Worm (Caenorhabditis elegans): ENCODE measurements around the gene F55C12.2.

F55C12.2 gene

DNA sequence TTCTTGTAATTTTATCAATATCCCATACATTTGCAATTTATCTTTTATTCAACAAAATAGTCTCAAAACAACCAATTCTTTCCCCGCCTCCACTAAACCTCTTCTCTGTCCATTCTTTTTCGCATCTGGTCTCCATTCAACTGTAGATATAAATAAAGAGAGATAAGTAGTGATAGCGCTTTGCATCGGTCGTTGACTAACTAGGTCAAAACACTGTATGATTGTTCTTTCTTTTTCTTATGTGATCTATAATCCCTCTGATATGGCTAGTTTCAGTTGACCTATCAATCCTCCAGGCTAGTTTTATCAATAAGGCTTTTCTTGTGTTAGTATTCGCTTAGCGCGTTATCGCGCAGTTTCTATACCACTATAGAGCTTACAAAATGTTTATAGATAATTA, 23.4 kb upstream of the F55C12.2 start:
- TF ChIP-seq unc-62 (GFP tag; optimal IDR thresholded peaks at IDR 0.05) = no peak

DNA sequence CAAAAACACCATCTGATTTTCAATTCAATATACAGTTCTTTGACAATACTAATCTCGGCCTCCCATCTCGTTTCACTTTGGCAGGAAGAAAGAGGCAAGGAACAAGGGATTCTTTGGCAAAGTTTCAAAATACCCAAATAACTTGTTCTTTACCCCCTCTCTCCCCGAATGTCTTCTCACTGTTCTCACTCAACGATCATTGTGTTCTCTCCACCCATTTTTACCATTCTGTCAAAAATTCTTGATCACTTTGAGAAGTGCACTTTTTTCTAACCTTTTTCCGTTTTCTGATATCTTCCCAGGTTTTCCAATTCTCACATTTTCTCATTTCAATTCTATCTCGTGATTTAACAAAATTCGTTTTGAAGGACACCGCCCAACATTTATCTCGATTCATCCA, 22.5 kb upstream of the F55C12.2 start, which contains the start of gene H41C03.1:
Gene H41C03.1 (plus strand): TSS at position 301 of the 400 bp plus-strand sequence.
- TF ChIP-seq unc-62 (GFP tag; optimal IDR thresholded peaks at IDR 0.05) = no peak

DNA sequence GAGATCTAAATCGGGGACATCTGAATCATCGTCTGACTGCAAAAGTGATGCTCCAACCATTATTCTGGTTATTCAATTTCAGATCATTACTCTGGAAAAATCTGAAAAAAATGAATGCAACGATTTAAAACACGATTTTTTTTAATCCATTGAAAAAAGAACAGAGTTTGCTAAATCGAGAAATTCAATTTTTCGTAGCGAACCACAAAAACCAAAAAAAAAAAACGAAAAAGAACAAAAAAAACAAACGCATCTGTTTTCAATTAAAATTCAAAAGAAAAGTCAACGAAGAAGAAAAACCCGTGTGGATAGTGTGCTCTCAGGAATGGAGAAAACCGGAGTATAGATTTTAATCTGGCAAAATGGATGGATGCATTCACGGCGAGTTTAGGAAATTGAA, 18.3 kb upstream of the F55C12.2 start, which contains the start of gene F55C12.4:
Gene F55C12.4 (minus strand): TSS at position 101 of the 400 bp plus-strand sequence.
- no peak for TF ChIP-seq unc-62 (GFP tag; optimal IDR thresholded peaks at IDR 0.05)

DNA sequence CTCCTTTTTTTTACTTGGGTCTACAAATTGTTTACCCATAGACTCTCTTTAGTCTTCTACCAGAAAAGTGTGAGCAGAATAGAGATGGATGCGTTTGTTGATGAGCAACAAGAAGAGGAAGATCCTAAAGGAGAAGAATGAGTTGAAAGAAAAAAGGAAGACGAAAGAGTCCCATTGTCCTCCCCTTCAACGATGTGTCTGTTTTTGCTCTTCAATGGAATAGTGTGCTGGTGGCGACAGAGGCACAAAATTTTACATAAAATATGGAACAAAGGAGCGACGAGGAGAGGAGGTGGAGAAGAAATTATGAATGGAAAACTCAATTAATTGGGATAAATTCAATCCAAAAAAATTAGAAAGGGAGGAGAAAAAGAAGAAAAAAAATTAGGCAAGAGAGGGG, 16.0 kb upstream of the F55C12.2 start:
- no peak for TF ChIP-seq unc-62 (GFP tag; optimal IDR thresholded peaks at IDR 0.05)

DNA sequence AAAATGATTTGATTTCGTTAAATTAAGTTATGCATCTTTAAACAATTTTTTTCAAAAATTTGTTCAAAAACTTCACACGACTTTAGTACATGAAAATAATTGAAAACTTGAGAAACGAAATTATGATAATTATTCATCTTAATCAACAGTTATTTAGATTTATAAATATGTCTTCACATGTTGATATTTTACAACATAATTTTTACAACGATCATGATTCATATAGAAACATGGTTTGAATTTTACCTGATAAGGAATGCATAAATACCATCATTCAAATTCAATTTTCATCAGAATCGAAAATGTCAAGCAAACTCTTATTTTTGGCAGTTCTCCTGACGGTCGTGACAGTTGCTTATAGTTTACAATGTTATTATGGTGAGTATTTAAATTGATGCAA, 12.7 kb upstream of the F55C12.2 start, which contains the start of gene tag-234:
Gene tag-234 (plus strand): TSS at position 301 of the 400 bp plus-strand sequence.
- TF ChIP-seq unc-62 (GFP tag; optimal IDR thresholded peaks at IDR 0.05) = no peak

DNA sequence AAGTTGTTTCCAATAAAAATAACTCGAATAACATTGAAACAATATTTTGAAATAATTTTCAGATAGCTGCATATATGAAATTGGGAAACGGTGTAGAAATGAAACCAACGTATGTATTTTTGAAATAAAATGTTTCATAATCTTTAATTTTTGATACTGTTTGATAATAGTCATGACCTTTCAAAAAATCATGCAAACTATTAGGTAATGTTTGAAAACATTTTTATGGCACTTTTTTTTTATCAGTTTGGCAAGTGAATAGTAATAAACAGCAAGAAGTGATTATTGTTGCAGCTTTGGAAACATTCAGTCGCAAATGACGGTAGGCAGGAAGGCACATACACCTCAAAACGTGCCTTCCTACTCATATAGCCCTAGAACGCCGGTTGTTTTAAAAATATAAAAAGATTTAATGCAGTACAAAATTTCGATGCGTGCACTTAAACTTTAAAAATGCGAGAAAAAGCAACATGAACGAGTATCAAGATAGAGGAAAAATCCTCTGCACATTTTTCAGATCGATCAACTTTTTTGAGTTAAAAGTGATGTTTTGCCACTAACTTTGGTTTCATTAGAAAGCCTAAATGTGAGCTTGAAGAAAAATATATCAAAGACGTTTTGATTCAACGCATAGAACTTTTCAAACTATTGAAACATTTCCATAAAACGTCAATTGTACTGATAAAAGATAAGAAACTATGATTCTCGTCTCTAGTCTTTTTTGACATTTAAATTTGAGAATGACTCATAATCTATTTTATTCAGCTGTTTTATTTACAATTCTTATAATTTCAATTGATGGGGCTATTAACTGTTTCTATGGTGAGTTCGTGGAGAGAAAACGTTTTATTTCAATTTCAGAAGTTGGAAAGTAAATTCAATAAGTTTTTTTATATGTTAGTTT, 11.0 kb upstream of the F55C12.2 start, which contains the start of gene F55C12.19:
Gene F55C12.19 (plus strand): TSS at position 735 of the 904 bp plus-strand sequence.
- no peak for TF ChIP-seq unc-62 (GFP tag; optimal IDR thresholded peaks at IDR 0.05)

DNA sequence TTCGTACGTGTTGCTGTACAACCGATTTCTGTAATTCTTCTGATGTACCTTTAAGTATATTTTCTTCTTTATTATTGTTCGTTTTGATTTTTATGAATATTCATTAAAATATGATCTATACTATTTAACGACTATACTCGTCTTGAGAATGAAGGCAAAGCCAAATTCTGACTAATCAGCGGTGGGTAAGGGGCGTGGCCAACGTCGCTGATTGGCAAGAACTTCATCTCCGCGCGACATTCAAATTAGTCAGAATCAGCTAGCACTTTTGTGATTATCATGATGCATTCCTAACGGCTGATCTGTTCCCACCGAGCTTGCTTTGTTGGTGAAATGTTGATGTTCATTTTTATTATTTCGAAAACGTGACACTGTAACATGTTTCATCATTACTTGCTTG, 9.7 kb upstream of the F55C12.2 start:
- no peak for TF ChIP-seq unc-62 (GFP tag; optimal IDR thresholded peaks at IDR 0.05)

DNA sequence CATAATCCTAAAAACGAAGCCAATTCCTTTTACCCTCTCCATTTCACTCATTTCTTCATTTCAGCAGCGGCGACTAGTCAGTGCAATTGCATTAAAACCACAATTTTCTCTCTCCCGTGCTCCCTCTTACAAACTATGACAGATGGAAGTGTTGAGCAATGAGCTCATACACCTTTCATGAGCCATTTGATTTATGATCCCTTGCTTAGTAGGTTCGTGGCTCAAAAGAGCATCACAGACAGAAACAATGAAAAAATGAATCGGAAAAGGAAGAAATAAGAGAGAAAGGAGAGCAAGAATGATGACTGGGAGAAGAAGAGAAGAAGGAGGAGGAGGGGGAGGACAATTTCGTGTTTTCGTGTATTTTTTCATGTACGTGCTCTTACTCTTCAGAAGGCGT, 5.1 kb upstream of the F55C12.2 start:
- TF ChIP-seq unc-62 (GFP tag; optimal IDR thresholded peaks at IDR 0.05) = no peak

DNA sequence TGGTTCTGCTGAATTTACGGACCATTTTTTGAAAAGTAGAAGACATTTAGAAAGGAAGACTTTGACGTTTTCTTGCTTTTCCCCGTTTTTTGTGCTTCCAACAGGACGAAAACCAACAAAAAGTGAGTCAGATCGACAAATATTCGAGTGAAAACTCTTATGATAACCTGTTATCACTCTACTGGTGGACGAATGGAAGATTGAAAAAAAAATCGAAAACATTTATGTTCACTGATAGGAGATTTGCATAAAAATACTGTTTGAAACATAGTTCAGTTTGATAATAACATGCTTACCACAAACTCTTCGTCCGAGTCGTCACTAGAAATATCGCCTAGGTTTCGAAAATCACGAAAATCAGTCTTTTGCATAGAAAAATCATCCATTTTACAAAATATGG, 4.2 kb upstream of the F55C12.2 start:
- no peak for TF ChIP-seq unc-62 (GFP tag; optimal IDR thresholded peaks at IDR 0.05)

DNA sequence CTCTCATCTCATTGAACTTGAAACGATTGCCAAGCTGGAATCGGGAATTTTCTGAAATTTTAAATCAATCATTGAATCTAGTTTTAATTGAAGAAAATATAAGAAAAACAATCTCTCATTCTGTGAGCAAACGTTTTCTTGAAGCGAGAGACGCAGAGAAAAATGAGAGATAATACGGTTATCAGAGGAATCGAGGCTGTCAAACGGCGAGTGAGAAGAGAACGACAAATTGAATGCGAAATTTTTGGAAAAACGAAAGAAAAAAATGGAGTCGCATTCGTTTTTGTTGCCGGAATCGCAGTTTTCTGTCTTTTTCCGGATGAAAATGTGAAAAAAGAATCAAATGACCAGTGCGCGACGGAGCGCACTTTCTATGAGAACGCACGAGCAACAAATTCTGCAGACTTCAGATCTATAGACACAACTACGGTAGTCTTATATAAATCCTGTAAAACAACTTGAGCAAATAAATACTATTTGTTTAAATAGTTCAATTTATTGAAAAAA, 3.0 kb upstream of the F55C12.2 start, which contains the start of gene tex-2:
Gene tex-2 (minus strand): TSS at position 51 of the 507 bp plus-strand sequence.
- TF ChIP-seq unc-62 (GFP tag; optimal IDR thresholded peaks at IDR 0.05) = no peak

DNA sequence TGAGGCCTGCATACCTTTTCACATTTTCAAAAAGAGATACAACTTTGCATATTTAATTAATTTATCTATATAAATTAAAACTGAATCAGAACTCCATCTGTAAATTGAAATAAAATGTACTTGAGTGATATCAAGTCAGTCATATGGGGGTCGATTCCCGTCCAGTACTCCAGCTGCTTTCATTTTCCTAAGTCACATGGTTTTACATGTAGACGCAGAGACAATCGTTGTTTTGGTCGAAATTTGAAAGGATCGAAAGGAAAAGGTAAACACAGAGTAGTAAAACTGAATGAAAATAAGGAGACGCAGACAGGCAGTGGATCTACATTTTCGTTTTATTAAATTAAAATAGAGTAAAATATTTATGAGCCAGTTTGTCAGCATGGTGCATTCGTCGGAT, 2.5 kb upstream of the F55C12.2 start:
- no peak for TF ChIP-seq unc-62 (GFP tag; optimal IDR thresholded peaks at IDR 0.05)

DNA sequence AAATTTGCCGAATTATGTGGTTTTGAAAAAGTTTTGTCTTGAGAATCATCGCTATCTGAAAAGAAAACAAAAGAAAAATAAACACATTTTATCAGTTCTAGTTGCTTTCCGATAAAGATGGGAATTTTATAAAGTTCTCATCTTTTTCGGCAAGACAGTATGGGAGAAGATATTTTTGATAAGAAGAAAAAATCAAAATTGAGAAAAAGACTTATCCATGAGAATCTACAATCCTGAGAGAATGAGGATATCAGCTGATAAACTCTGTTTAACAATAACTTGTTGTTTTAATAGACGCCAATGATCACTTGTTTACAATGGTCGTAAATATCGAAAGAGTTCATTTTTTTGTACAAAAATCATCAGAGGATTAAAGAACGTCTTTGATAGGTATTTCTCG, 558 bp upstream of the F55C12.2 start, which contains the start of gene F55C12.6:
Gene F55C12.6 (minus strand): TSS at position 101 of the 400 bp plus-strand sequence.
- no peak for TF ChIP-seq unc-62 (GFP tag; optimal IDR thresholded peaks at IDR 0.05)

DNA sequence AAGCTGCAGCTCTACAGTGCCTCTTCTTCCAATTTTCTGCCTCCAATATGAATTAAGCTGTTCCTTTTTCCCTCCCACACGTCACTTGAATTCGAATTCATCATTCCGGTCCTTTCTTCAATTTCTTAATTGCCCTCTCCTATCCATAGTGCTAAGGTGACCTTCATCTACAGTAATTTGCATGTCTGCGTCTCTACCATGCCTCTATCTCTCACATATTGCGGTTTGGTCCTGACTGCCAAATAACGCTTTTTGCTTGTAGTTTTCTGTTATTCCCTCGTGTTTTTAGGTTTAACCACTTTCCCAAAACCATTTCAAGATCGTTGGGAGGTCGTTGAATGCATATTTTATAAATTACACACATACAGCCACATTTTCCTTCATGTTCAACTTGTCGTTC, 4.1 kb downstream of the F55C12.2 start:
- no peak for TF ChIP-seq unc-62 (GFP tag; optimal IDR thresholded peaks at IDR 0.05)

DNA sequence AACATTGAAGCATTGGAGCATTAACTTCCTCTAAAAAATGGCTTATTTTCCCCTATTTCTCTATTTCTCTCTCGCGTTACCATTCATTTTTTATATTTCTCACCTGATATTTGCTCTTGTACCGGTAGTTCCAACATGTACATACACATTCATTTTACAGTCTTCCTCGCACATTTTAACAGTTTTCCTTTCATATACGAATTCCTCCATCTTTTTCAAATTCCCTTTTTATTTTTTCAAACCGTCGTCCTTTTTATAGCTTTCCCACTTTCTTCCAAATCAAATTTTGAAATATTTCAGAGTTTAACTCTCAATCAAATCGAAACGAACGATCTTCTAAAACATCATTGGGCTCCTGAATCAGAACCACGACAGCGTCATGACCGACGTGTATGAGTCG, 7.6 kb downstream of the F55C12.2 start, which contains the start of gene rfip-1:
Gene rfip-1 (plus strand): TSS at position 301 of the 400 bp plus-strand sequence.
- no peak for TF ChIP-seq unc-62 (GFP tag; optimal IDR thresholded peaks at IDR 0.05)

DNA sequence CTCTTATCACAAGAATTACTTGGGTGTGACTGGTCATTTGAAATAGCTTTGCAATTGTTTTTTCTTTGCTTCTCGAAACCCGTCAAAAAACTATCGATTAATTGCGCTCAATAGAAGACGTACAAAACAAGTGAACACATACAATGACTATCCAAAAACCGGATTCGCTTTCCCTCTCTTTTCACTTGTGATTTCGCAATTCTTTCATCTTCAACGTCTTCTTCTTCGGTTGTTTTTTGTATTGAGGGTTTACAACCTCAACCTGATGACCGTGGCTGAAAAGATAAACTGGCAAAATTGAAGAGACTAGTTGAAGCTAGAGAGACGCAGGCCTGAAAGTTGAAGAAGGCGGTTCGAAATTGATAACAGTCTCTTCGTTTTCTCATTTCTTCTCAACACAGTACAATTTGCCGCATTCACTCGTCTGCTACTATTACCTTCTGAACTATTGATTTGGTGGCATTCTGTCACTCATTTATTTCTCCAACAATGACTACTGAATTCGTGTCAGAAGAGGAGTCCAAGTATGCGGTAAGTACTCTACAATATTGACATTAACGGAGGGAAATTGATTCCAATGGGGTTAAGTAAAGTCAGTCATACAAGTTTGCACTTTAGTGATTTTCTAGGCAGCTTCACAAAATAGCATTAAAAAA, 9.5 kb downstream of the F55C12.2 start:
- TF ChIP-seq unc-62 (GFP tag; optimal IDR thresholded peaks at IDR 0.05) = no peak
